Worm (Caenorhabditis elegans): ENCODE results near the gene wdr-37.

wdr-37 gene

ce11 chrIII:5552072-5552667, 47.7 kb downstream of the wdr-37 start, which contains the start of gene F09F7.6 (continued):
- TF ChIP-seq hmg-1.1 (GFP tag; IDR thresholded peaks at IDR 0.05) (no peak), madf-9 (GFP tag; conservative IDR thresholded peaks at IDR 0.05) (no peak), lin-29 (GFP tag; IDR thresholded peaks at IDR 0.05) (no peak), ceh-20 (GFP tag; IDR thresholded peaks at IDR 0.05) (peak; percentile 59; the same call in 1 of the 2 replicates), daf-19 (GFP tag; conservative IDR thresholded peaks at IDR 0.05) (no peak), pha-4 (GFP tag; IDR thresholded peaks at IDR 0.05) (no peak), pha-4 (tag; optimal IDR thresholded peaks at IDR 0.05) (no peak), skn-1 (tag; optimal IDR thresholded peaks at IDR 0.05) (no peak), Y5F2A.4 (GFP tag; optimal IDR thresholded peaks at IDR 0.05) (no peak), unc-130 (GFP tag; optimal IDR thresholded peaks at IDR 0.05) (no peak), T26A8.4 (GFP tag; IDR thresholded peaks at IDR 0.05) (no peak), hif-1 (tag; optimal IDR thresholded peaks at IDR 0.05) (peak in 1 of 2 experiments; percentile 49), jun-1 (tag; optimal IDR thresholded peaks at IDR 0.05) (no peak), daf-8 (GFP tag; IDR thresholded peaks at IDR 0.05) (no peak), nhr-11 (tag; optimal IDR thresholded peaks at IDR 0.05) (peak; percentile 67), ces-1 (GFP tag; optimal IDR thresholded peaks at IDR 0.05) (no peak), mdl-1 (tag; optimal IDR thresholded peaks at IDR 0.05) (peak; percentile 82 to 94), nhr-102 (tag; optimal IDR thresholded peaks at IDR 0.05) (peak; percentile 24)

ce11 chrIII:5550844-5551243, 49.0 kb downstream of the wdr-37 start:
- TF ChIP-seq T20F7.1 (GFP tag; optimal IDR thresholded peaks at IDR 0.05) (peak; percentile 12), vab-7 (GFP tag; IDR thresholded peaks at IDR 0.05) (0 out of 2 replicates have a peak, but pooled peaks have one; percentile 6), mep-1 (tag; optimal IDR thresholded peaks at IDR 0.05) (peak; percentile 53), ctbp-1 (GFP tag; IDR thresholded peaks at IDR 0.05) (no peak), egl-43 (GFP tag; IDR thresholded peaks at IDR 0.05) (no peak), lsy-2 (tag; optimal IDR thresholded peaks at IDR 0.05) (peak in 1 of 2 experiments; percentile 7), tra-1 (GFP tag; IDR thresholded peaks at IDR 0.05) (0 out of 2 replicates have a peak, but pooled peaks have one; percentile 20), dve-1 (tag; optimal IDR thresholded peaks at IDR 0.05; ENCODE audit: insufficient read depth) (peak; percentile 62), php-3 (GFP tag; IDR thresholded peaks at IDR 0.05) (0 out of 2 replicates have a peak, but pooled peaks have one; percentile 38), daf-16 (GFP tag; optimal IDR thresholded peaks at IDR 0.05) (no peak), daf-16 (tag; optimal IDR thresholded peaks at IDR 0.05) (peak; percentile 46), sdz-12 (GFP tag; optimal IDR thresholded peaks at IDR 0.05) (peak; percentile 74), T26A8.4 (GFP tag; IDR thresholded peaks at IDR 0.05) (peak; percentile 47; the same call in 1 of the 2 replicates), zfp-3 (GFP tag; conservative IDR thresholded peaks at IDR 0.05) (peak; percentile 90), nhr-6 (tag; optimal IDR thresholded peaks at IDR 0.05) (peak; percentile 22), snpc-4 (tag; optimal IDR thresholded peaks at IDR 0.05) (no peak), mdt-29 (GFP tag; IDR thresholded peaks at IDR 0.05) (peak; percentile 43; the same call in 1 of the 2 replicates), ama-1 (optimal IDR thresholded peaks at IDR 0.05) (peak; percentile 60), dmd-8 (GFP tag; IDR thresholded peaks at IDR 0.05) (no peak), hlh-11 (tag; optimal IDR thresholded peaks at IDR 0.05) (no peak), spr-3 (GFP tag; optimal IDR thresholded peaks at IDR 0.05) (no peak), snpc-1.2 (GFP tag; IDR thresholded peaks at IDR 0.05) (0 out of 2 replicates have a peak, but pooled peaks have one; percentile 28), nhr-77 (tag; optimal IDR thresholded peaks at IDR 0.05) (peak; percentile 35), daf-8 (GFP tag; IDR thresholded peaks at IDR 0.05) (no peak)
